In the genomic region with DNA sequence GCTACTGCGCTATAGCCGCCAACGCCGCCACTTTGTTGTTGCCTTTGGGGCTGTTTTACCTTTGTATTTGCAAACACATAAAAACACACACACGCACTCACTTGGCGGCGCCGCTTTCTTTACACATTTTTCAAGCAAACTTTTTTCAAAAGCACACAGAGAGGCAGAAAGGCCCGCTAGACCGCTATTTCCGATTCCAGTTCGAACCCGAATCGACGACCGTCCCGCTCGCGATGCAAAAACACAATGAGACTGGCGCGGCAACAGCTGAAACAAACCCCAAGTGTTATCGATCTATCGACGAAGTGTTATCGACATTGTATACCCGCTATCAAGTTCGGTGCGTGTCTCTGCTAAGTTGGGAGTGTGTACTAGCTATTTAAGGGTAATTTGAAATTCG, we compare ENCODE assay signal across 1 fruit fly cellular context.
A peak's percentile ranks its signal among the peaks of the same experiment; 100 is the strongest.
TF ChIP-seq lines count a peak whose summit lies in the region.

A gene (minus strand): TSS at position 250 of the 400 bp plus-strand sequence.

TF ChIP-seq in whole organism, embryonic, 481 proteins besides CTCF, POLR2A, EP300 and RAD21 (continued from another document and continues in another):
- no peak for TF ChIP-seq Sry-β (GFP tag; optimal IDR thresholded peaks at IDR 0.05; lab: Kevin White, UChicago)
- no peak for TF ChIP-seq tll (GFP tag; optimal IDR thresholded peaks at IDR 0.05; lab: Kevin White, UChicago)
- no peak for TF ChIP-seq CG16813 (GFP tag; IDR thresholded peaks at IDR 0.05; lab: Robert Waterston, UW; ENCODE audit: partially characterized antibody)
- peak; percentile 42 for TF ChIP-seq dmrt11E (tag; optimal IDR thresholded peaks at IDR 0.05; lab: Kevin White, UChicago)
- TF ChIP-seq CG7357 (GFP tag; IDR thresholded peaks at IDR 0.05; lab: Robert Waterston, UW): no peak
- no peak for TF ChIP-seq E2f2 (GFP tag; IDR thresholded peaks at IDR 0.05; lab: Robert Waterston, UW)
- TF ChIP-seq run (tag; optimal IDR thresholded peaks at IDR 0.05; lab: Kevin White, UChicago): peak; percentile 55
- peak; percentile 91 for TF ChIP-seq abd-A (tag; optimal IDR thresholded peaks at IDR 0.05; lab: Kevin White, UChicago)
- TF ChIP-seq ash1 (GFP tag; optimal IDR thresholded peaks at IDR 0.05; lab: Kevin White, UChicago): peak; percentile 24
- peak; percentile 35 for TF ChIP-seq CG3281 (GFP tag; optimal IDR thresholded peaks at IDR 0.05; lab: Kevin White, UChicago)
- TF ChIP-seq nau (GFP tag; optimal IDR thresholded peaks at IDR 0.05; lab: Kevin White, UChicago): peak; percentile 32
- TF ChIP-seq cato (GFP tag; optimal IDR thresholded peaks at IDR 0.05; lab: Kevin White, UChicago; ENCODE audit: borderline replicate concordance): no peak
- peak; percentile 89 for TF ChIP-seq CrebB (tag; optimal IDR thresholded peaks at IDR 0.05; lab: Kevin White, UChicago)
- no peak for TF ChIP-seq TFAM (GFP tag; optimal IDR thresholded peaks at IDR 0.05; lab: Kevin White, UChicago)
- peak; percentile 58 for TF ChIP-seq en (GFP tag; optimal IDR thresholded peaks at IDR 0.05; lab: Kevin White, UChicago)
- TF ChIP-seq unc-4 (GFP tag; IDR thresholded peaks at IDR 0.05; lab: Robert Waterston, UW; ENCODE audit: partially characterized antibody): no peak
- peak; percentile 84 for TF ChIP-seq CG13624 (GFP tag; optimal IDR thresholded peaks at IDR 0.05; lab: Kevin White, UChicago)
- peak; percentile 49 for TF ChIP-seq CG18619 (GFP tag; optimal IDR thresholded peaks at IDR 0.05; lab: Kevin White, UChicago)
- peak; percentile 88 for TF ChIP-seq CG8290 (GFP tag; optimal IDR thresholded peaks at IDR 0.05; lab: Kevin White, UChicago)
- TF ChIP-seq CG8290 (tag; optimal IDR thresholded peaks at IDR 0.05; lab: Kevin White, UChicago): peak; percentile 53 to 97
- TF ChIP-seq jumu (GFP tag; optimal IDR thresholded peaks at IDR 0.05; lab: Kevin White, UChicago): peak; percentile 34
- TF ChIP-seq lola (GFP tag; optimal IDR thresholded peaks at IDR 0.05; lab: Kevin White, UChicago): peak in 1 of 3 experiments; percentile 21
- TF ChIP-seq aop (GFP tag; IDR thresholded peaks at IDR 0.05; lab: Robert Waterston, UW): no peak
- TF ChIP-seq CG34422 (GFP tag; IDR thresholded peaks at IDR 0.05; lab: Robert Waterston, UW): no peak
- no peak for TF ChIP-seq Dbx (GFP tag; IDR thresholded peaks at IDR 0.05; lab: Robert Waterston, UW)
- TF ChIP-seq Ada2b (GFP tag; IDR thresholded peaks at IDR 0.05; lab: Robert Waterston, UW): no peak
- TF ChIP-seq dati (GFP tag; IDR thresholded peaks at IDR 0.05; lab: Robert Waterston, UW): no peak
- TF ChIP-seq trh (GFP tag; optimal IDR thresholded peaks at IDR 0.05; lab: Kevin White, UChicago): no peak
- TF ChIP-seq Drgx (GFP tag; IDR thresholded peaks at IDR 0.05; lab: Robert Waterston, UW): no peak
- no peak for TF ChIP-seq Dll (GFP tag; IDR thresholded peaks at IDR 0.05; lab: Robert Waterston, UW; ENCODE audit: partially characterized antibody)
- TF ChIP-seq CG33213 (GFP tag; optimal IDR thresholded peaks at IDR 0.05; lab: Kevin White, UChicago): peak; percentile 84
- TF ChIP-seq fd96Cb (tag; optimal IDR thresholded peaks at IDR 0.05; lab: Kevin White, UChicago): no peak
- no peak for TF ChIP-seq esg (GFP tag; conservative IDR thresholded peaks at IDR 0.05; lab: Robert Waterston, UW)
- no peak for TF ChIP-seq vvl (GFP tag; IDR thresholded peaks at IDR 0.05; lab: Robert Waterston, UW)
- TF ChIP-seq Nf-YB (GFP tag; optimal IDR thresholded peaks at IDR 0.05; lab: Kevin White, UChicago): peak; percentile 52
- TF ChIP-seq CG4730 (GFP tag; IDR thresholded peaks at IDR 0.05; lab: Robert Waterston, UW): no peak
- no peak for TF ChIP-seq CG1233 (GFP tag; optimal IDR thresholded peaks at IDR 0.05; lab: Kevin White, UChicago)
- peak; percentile 40 for TF ChIP-seq NC2β (GFP tag; optimal IDR thresholded peaks at IDR 0.05; lab: Kevin White, UChicago)
- no peak for TF ChIP-seq corto (GFP tag; optimal IDR thresholded peaks at IDR 0.05; lab: Kevin White, UChicago)
- TF ChIP-seq psq (GFP tag; optimal IDR thresholded peaks at IDR 0.05; lab: Kevin White, UChicago): no peak
- peak; percentile 10 for TF ChIP-seq bcd (GFP tag; optimal IDR thresholded peaks at IDR 0.05; lab: Kevin White, UChicago)
- no peak for TF ChIP-seq knrl (GFP tag; IDR thresholded peaks at IDR 0.05; lab: Robert Waterston, UW; ENCODE audit: partially characterized antibody)
- TF ChIP-seq dpn (GFP tag; optimal IDR thresholded peaks at IDR 0.05; lab: Kevin White, UChicago): peak; percentile 59 to 75
- peak; percentile 48 for TF ChIP-seq CG6813 (GFP tag; optimal IDR thresholded peaks at IDR 0.05; lab: Kevin White, UChicago)
- TF ChIP-seq CG6791 (GFP tag; IDR thresholded peaks at IDR 0.05; lab: Robert Waterston, UW; ENCODE audit: partially characterized antibody): no peak
- no peak for TF ChIP-seq hth (optimal IDR thresholded peaks at IDR 0.05; lab: Kevin White, UChicago)
- no peak for TF ChIP-seq crol (GFP tag; IDR thresholded peaks at IDR 0.05; lab: Robert Waterston, UW)
- TF ChIP-seq Hr3 (GFP tag; optimal IDR thresholded peaks at IDR 0.05; lab: Kevin White, UChicago): no peak
- no peak for TF ChIP-seq CG11456 (GFP tag; IDR thresholded peaks at IDR 0.05; lab: Robert Waterston, UW)
- no peak for TF ChIP-seq CG32532 (GFP tag; IDR thresholded peaks at IDR 0.05; lab: Robert Waterston, UW)
- TF ChIP-seq tup (GFP tag; optimal IDR thresholded peaks at IDR 0.05; lab: Kevin White, UChicago): no peak
- no peak for TF ChIP-seq gt (GFP tag; IDR thresholded peaks at IDR 0.05; lab: Robert Waterston, UW)
- TF ChIP-seq CoRest (tag; optimal IDR thresholded peaks at IDR 0.05; lab: Kevin White, UChicago): peak; percentile 93
- no peak for TF ChIP-seq Adf1 (GFP tag; IDR thresholded peaks at IDR 0.05; lab: Robert Waterston, UW)
- peak; percentile 10 for TF ChIP-seq CG9817 (tag; optimal IDR thresholded peaks at IDR 0.05; lab: Kevin White, UChicago)
- no peak for TF ChIP-seq D (optimal IDR thresholded peaks at IDR 0.05; lab: Kevin White, UChicago)
- peak; percentile 10 for TF ChIP-seq D (GFP tag; optimal IDR thresholded peaks at IDR 0.05; lab: Kevin White, UChicago)
- no peak for TF ChIP-seq chm (GFP tag; IDR thresholded peaks at IDR 0.05; lab: Robert Waterston, UW)
- no peak for TF ChIP-seq ken (GFP tag; IDR thresholded peaks at IDR 0.05; lab: Robert Waterston, UW)
- TF ChIP-seq CG30020 (tag; optimal IDR thresholded peaks at IDR 0.05; lab: Kevin White, UChicago): no peak
- no peak for TF ChIP-seq Dref (GFP tag; IDR thresholded peaks at IDR 0.05; lab: Robert Waterston, UW)
- peak; percentile 80 for TF ChIP-seq CG7987 (GFP tag; optimal IDR thresholded peaks at IDR 0.05; lab: Kevin White, UChicago)
- peak; percentile 96 for TF ChIP-seq pita (GFP tag; optimal IDR thresholded peaks at IDR 0.05; lab: Kevin White, UChicago)
- no peak for TF ChIP-seq Trl (optimal IDR thresholded peaks at IDR 0.05; lab: Kevin White, UChicago)
- TF ChIP-seq Trl (GFP tag; optimal IDR thresholded peaks at IDR 0.05; lab: Kevin White, UChicago): peak; percentile 48
- no peak for TF ChIP-seq CG10565 (GFP tag; optimal IDR thresholded peaks at IDR 0.05; lab: Kevin White, UChicago)
- TF ChIP-seq CG10959 (GFP tag; IDR thresholded peaks at IDR 0.05; lab: Robert Waterston, UW): no peak
- peak; percentile 68 for TF ChIP-seq CG9727 (GFP tag; optimal IDR thresholded peaks at IDR 0.05; lab: Kevin White, UChicago)
- TF ChIP-seq CG4328 (GFP tag; optimal IDR thresholded peaks at IDR 0.05; lab: Kevin White, UChicago): no peak
- TF ChIP-seq exex (tag; optimal IDR thresholded peaks at IDR 0.05; lab: Kevin White, UChicago): no peak
- peak; percentile 0 for TF ChIP-seq CG10654 (GFP tag; optimal IDR thresholded peaks at IDR 0.05; lab: Kevin White, UChicago)
- peak in 1 of 2 experiments; percentile 80 for TF ChIP-seq Eip74EF (GFP tag; optimal IDR thresholded peaks at IDR 0.05; lab: Kevin White, UChicago)
- peak; percentile 20 for TF ChIP-seq grn (GFP tag; optimal IDR thresholded peaks at IDR 0.05; lab: Kevin White, UChicago)
- peak in 1 of 2 experiments; percentile 88 for TF ChIP-seq insv (GFP tag; optimal IDR thresholded peaks at IDR 0.05; lab: Kevin White, UChicago)
- TF ChIP-seq grau (tag; optimal IDR thresholded peaks at IDR 0.05; lab: Kevin White, UChicago): peak; percentile 63
- peak; percentile 57 for TF ChIP-seq CG11504 (tag; optimal IDR thresholded peaks at IDR 0.05; lab: Kevin White, UChicago)
- TF ChIP-seq CG3407 (GFP tag; optimal IDR thresholded peaks at IDR 0.05; lab: Kevin White, UChicago): peak; percentile 46
- TF ChIP-seq Bteb2 (GFP tag; optimal IDR thresholded peaks at IDR 0.05; lab: Kevin White, UChicago): peak; percentile 75
- no peak for TF ChIP-seq CG11695 (GFP tag; IDR thresholded peaks at IDR 0.05; lab: Robert Waterston, UW)
- peak; percentile 73 for TF ChIP-seq scrt (GFP tag; optimal IDR thresholded peaks at IDR 0.05; lab: Kevin White, UChicago)
- peak; percentile 72 for TF ChIP-seq ewg (GFP tag; optimal IDR thresholded peaks at IDR 0.05; lab: Kevin White, UChicago)
- TF ChIP-seq CG8924 (tag; optimal IDR thresholded peaks at IDR 0.05; lab: Kevin White, UChicago): peak; percentile 70
- no peak for TF ChIP-seq CG15479 (GFP tag; optimal IDR thresholded peaks at IDR 0.05; lab: Kevin White, UChicago)
- TF ChIP-seq h (optimal IDR thresholded peaks at IDR 0.05; lab: Kevin White, UChicago): no peak
- no peak for TF ChIP-seq Oaz (GFP tag; IDR thresholded peaks at IDR 0.05; lab: Robert Waterston, UW)
- peak; percentile 39 for TF ChIP-seq twi (tag; optimal IDR thresholded peaks at IDR 0.05; lab: Kevin White, UChicago)
- TF ChIP-seq tgo (GFP tag; IDR thresholded peaks at IDR 0.05; lab: Robert Waterston, UW): no peak
- peak; percentile 30 for TF ChIP-seq CG13123 (GFP tag; optimal IDR thresholded peaks at IDR 0.05; lab: Kevin White, UChicago)
- TF ChIP-seq fd3F (GFP tag; optimal IDR thresholded peaks at IDR 0.05; lab: Kevin White, UChicago): peak; percentile 12
- TF ChIP-seq HmgD (GFP tag; optimal IDR thresholded peaks at IDR 0.05; lab: Kevin White, UChicago): peak; percentile 85
- peak; percentile 52 for TF ChIP-seq Hand (GFP tag; optimal IDR thresholded peaks at IDR 0.05; lab: Kevin White, UChicago)
- no peak for TF ChIP-seq tap (tag; optimal IDR thresholded peaks at IDR 0.05; lab: Kevin White, UChicago)
- TF ChIP-seq CG10543 (GFP tag; optimal IDR thresholded peaks at IDR 0.05; lab: Kevin White, UChicago): peak; percentile 66
- no peak for TF ChIP-seq HLH4C (GFP tag; IDR thresholded peaks at IDR 0.05; lab: Robert Waterston, UW; ENCODE audit: partially characterized antibody)
- no peak for TF ChIP-seq Atf6 (GFP tag; IDR thresholded peaks at IDR 0.05; lab: Robert Waterston, UW)
- no peak for TF ChIP-seq tin (GFP tag; optimal IDR thresholded peaks at IDR 0.05; lab: Kevin White, UChicago)
- TF ChIP-seq CG7745 (tag; optimal IDR thresholded peaks at IDR 0.05; lab: Kevin White, UChicago): peak; percentile 79
- peak; percentile 64 for TF ChIP-seq Fer1 (GFP tag; optimal IDR thresholded peaks at IDR 0.05; lab: Kevin White, UChicago)
- no peak for TF ChIP-seq CG10321 (GFP tag; IDR thresholded peaks at IDR 0.05; lab: Robert Waterston, UW)
- peak; percentile 28 for TF ChIP-seq CG6854 (GFP tag; optimal IDR thresholded peaks at IDR 0.05; lab: Kevin White, UChicago)
- TF ChIP-seq CG18599 (GFP tag; optimal IDR thresholded peaks at IDR 0.05; lab: Kevin White, UChicago): peak; percentile 18
- no peak for TF ChIP-seq croc (GFP tag; conservative IDR thresholded peaks at IDR 0.05; lab: Robert Waterston, UW)
- TF ChIP-seq CG42726 (GFP tag; IDR thresholded peaks at IDR 0.05; lab: Robert Waterston, UW; ENCODE audit: partially characterized antibody): no peak
- no peak for TF ChIP-seq CG2199 (GFP tag; IDR thresholded peaks at IDR 0.05; lab: Robert Waterston, UW)
- TF ChIP-seq nerfin-2 (GFP tag; IDR thresholded peaks at IDR 0.05; lab: Robert Waterston, UW; ENCODE audit: partially characterized antibody): no peak
- TF ChIP-seq CG43689 (GFP tag; IDR thresholded peaks at IDR 0.05; lab: Robert Waterston, UW): no peak
- peak; percentile 7 for TF ChIP-seq CG10431 (GFP tag; optimal IDR thresholded peaks at IDR 0.05; lab: Kevin White, UChicago)
- peak; percentile 92 for TF ChIP-seq sd (tag; optimal IDR thresholded peaks at IDR 0.05; lab: Kevin White, UChicago)
- peak; percentile 20 for TF ChIP-seq CG17186 (GFP tag; optimal IDR thresholded peaks at IDR 0.05; lab: Kevin White, UChicago)
- TF ChIP-seq jigr1 (GFP tag; IDR thresholded peaks at IDR 0.05; lab: Robert Waterston, UW): no peak
- no peak for TF ChIP-seq Dfd (GFP tag; optimal IDR thresholded peaks at IDR 0.05; lab: Kevin White, UChicago)
- no peak for TF ChIP-seq CG10274 (GFP tag; optimal IDR thresholded peaks at IDR 0.05; lab: Kevin White, UChicago)
- TF ChIP-seq Spps (tag; optimal IDR thresholded peaks at IDR 0.05; lab: Kevin White, UChicago): peak; percentile 11
- TF ChIP-seq CG11085 (GFP tag; IDR thresholded peaks at IDR 0.05; lab: Robert Waterston, UW): no peak
- TF ChIP-seq CG12155 (GFP tag; optimal IDR thresholded peaks at IDR 0.05; lab: Kevin White, UChicago): peak; percentile 54
- TF ChIP-seq Lhr (GFP tag; optimal IDR thresholded peaks at IDR 0.05; lab: Kevin White, UChicago): peak; percentile 94
- TF ChIP-seq CG17612 (GFP tag; IDR thresholded peaks at IDR 0.05; lab: Robert Waterston, UW): no peak
- peak; percentile 14 for TF ChIP-seq Sin3A (optimal IDR thresholded peaks at IDR 0.05; lab: Kevin White, UChicago)
- TF ChIP-seq sr (GFP tag; IDR thresholded peaks at IDR 0.05; lab: Robert Waterston, UW): no peak
- no peak for TF ChIP-seq z (GFP tag; IDR thresholded peaks at IDR 0.05; lab: Robert Waterston, UW)
- TF ChIP-seq nmo (GFP tag; optimal IDR thresholded peaks at IDR 0.05; lab: Kevin White, UChicago): peak; percentile 68
- TF ChIP-seq emc (GFP tag; optimal IDR thresholded peaks at IDR 0.05; lab: Kevin White, UChicago): no peak
- no peak for TF ChIP-seq CG31224 (GFP tag; IDR thresholded peaks at IDR 0.05; lab: Robert Waterston, UW)
- peak; percentile 58 for TF ChIP-seq dm (GFP tag; optimal IDR thresholded peaks at IDR 0.05; lab: Kevin White, UChicago)
- no peak for TF ChIP-seq sisA (GFP tag; IDR thresholded peaks at IDR 0.05; lab: Robert Waterston, UW)
- peak; percentile 46 for TF ChIP-seq CG33557 (GFP tag; optimal IDR thresholded peaks at IDR 0.05; lab: Kevin White, UChicago)
- TF ChIP-seq CG7963 (GFP tag; IDR thresholded peaks at IDR 0.05; lab: Robert Waterston, UW; ENCODE audit: partially characterized antibody): no peak
- TF ChIP-seq CG30403 (GFP tag; optimal IDR thresholded peaks at IDR 0.05; lab: Kevin White, UChicago): peak; percentile 12
- TF ChIP-seq CG3838 (GFP tag; optimal IDR thresholded peaks at IDR 0.05; lab: Kevin White, UChicago): no peak
- peak in 1 of 2 experiments; percentile 46 for TF ChIP-seq Hr78 (GFP tag; optimal IDR thresholded peaks at IDR 0.05; lab: Kevin White, UChicago)
- TF ChIP-seq dimm (GFP tag; IDR thresholded peaks at IDR 0.05; lab: Robert Waterston, UW): no peak
